Worm (Caenorhabditis elegans) whole organism, L3 larva: ENCODE results near the gene C03A3.2.

Experiments used
- ZK546.5 ChIP-seq: sonication (generic microtip); optimal IDR thresholded peaks from 2 replicates; lab custom pipeline; 2017; ENCODE audit warnings: missing biosample characterization, missing genetic modification characterization
- aly-2 ChIP-seq: fragments of 150-350 bp; optimal IDR thresholded peaks from 2 replicates; lab custom pipeline; 2014; ENCODE audit warnings: missing biosample characterization, missing genetic modification characterization
- ama-1 ChIP-seq: fragments of 150-350 bp; optimal IDR thresholded peaks from 2 replicates; lab custom pipeline; 2018
- ceh-28 ChIP-seq: fragments of 150-350 bp; optimal IDR thresholded peaks from 2 replicates; lab custom pipeline; 2014; ENCODE audit warnings: missing biosample characterization, missing genetic modification reagents, missing genetic modification characterization
- ceh-82 ChIP-seq: fragments of 150-350 bp; optimal IDR thresholded peaks from 2 replicates; lab custom pipeline; 2014; ENCODE audit warnings: missing biosample characterization, missing genetic modification characterization
- egl-27 ChIP-seq: sonication (generic microtip); optimal IDR thresholded peaks from 4 replicates; lab custom pipeline; 2017; ENCODE audit warnings: missing biosample characterization, missing genetic modification reagents, missing genetic modification characterization
- egl-5 ChIP-seq: fragments of 150-350 bp; optimal IDR thresholded peaks from 2 replicates; lab custom pipeline; 2017; ENCODE audit warnings: missing biosample characterization, missing genetic modification reagents, missing genetic modification characterization, inconsistent platforms
- elt-1 ChIP-seq: fragments of 150-350 bp; optimal IDR thresholded peaks from 2 replicates; lab custom pipeline; 2014; ENCODE audit warnings: missing biosample characterization, missing genetic modification characterization
- elt-2 ChIP-seq: sonication (generic microtip); optimal IDR thresholded peaks from 2 replicates; lab custom pipeline; 2016; ENCODE audit warnings: missing genetic modification reagents, mild to moderate bottlenecking, missing genetic modification characterization, missing compliant biosample characterization
- elt-3 ChIP-seq, 3 experiments: fragments of 150-350 bp in 1 of 3; sonication (generic microtip) in 2 of 3; optimal IDR thresholded peaks; 2 replicates in 2 of 3; 4 replicates in 1 of 3; lab custom pipeline; 2014 to 2017; ENCODE audit warnings: missing biosample characterization in 3 of 3, missing genetic modification characterization in 3 of 3
- fkh-10 ChIP-seq: sonication (generic microtip); optimal IDR thresholded peaks from 2 replicates; lab custom pipeline; 2017; ENCODE audit warnings: missing biosample characterization, missing genetic modification reagents, missing genetic modification characterization
- fos-1 ChIP-seq: fragments of 150-350 bp; optimal IDR thresholded peaks from 2 replicates; lab custom pipeline; 2014; ENCODE audit warnings: missing biosample characterization, missing genetic modification characterization
- hmg-11 ChIP-seq: sonication (generic microtip); optimal IDR thresholded peaks from 2 replicates; lab custom pipeline; 2016; ENCODE audit warnings: missing genetic modification characterization, missing compliant biosample characterization
- jun-1 ChIP-seq: fragments of 150-350 bp; optimal IDR thresholded peaks from 2 replicates; lab custom pipeline; 2014; ENCODE audit warnings: missing biosample characterization, missing genetic modification reagents, missing genetic modification characterization
- lin-15B ChIP-seq: fragments of 150-350 bp; optimal IDR thresholded peaks from 2 replicates; lab custom pipeline; 2014; ENCODE audit warnings: missing biosample characterization, missing genetic modification characterization
- lin-39 ChIP-seq: fragments of 150-350 bp; optimal IDR thresholded peaks from 2 replicates; lab custom pipeline; 2018; ENCODE audit warnings: missing biosample characterization, missing genetic modification reagents, missing genetic modification characterization
- lsy-12 ChIP-seq: sonication (generic microtip); optimal IDR thresholded peaks from 2 replicates; lab custom pipeline; 2016; ENCODE audit warnings: mild to moderate bottlenecking, missing genetic modification characterization, missing compliant biosample characterization
- mdl-1 ChIP-seq: fragments of 150-350 bp; optimal IDR thresholded peaks from 2 replicates; lab custom pipeline; 2014; ENCODE audit warnings: missing biosample characterization, missing genetic modification characterization
- nfya-1 ChIP-seq: sonication (generic microtip); optimal IDR thresholded peaks from 2 replicates; lab custom pipeline; 2017; ENCODE audit warnings: missing genetic modification characterization, mild to moderate bottlenecking, missing compliant biosample characterization, antibody characterized with exemption, moderate library complexity; ENCODE audit not compliant: insufficient read depth
- nhr-11 ChIP-seq: fragments of 150-350 bp; optimal IDR thresholded peaks from 2 replicates; lab custom pipeline; 2014; ENCODE audit warnings: missing biosample characterization, missing genetic modification characterization
- nhr-23 ChIP-seq: fragments of 150-350 bp; optimal IDR thresholded peaks from 2 replicates; lab custom pipeline; 2014; ENCODE audit warnings: missing biosample characterization, missing genetic modification reagents, missing genetic modification characterization
- nhr-25 ChIP-seq: sonication (generic microtip); optimal IDR thresholded peaks from 2 replicates; lab custom pipeline; 2017; ENCODE audit warnings: missing biosample characterization, missing genetic modification characterization
- nhr-28 ChIP-seq: fragments of 150-350 bp; optimal IDR thresholded peaks from 2 replicates; lab custom pipeline; 2014; ENCODE audit warnings: missing biosample characterization, missing genetic modification characterization
- nhr-43 ChIP-seq: sonication (generic microtip); optimal IDR thresholded peaks from 2 replicates; lab custom pipeline; 2016; ENCODE audit warnings: mild to moderate bottlenecking, missing genetic modification characterization, missing compliant biosample characterization; ENCODE audit not compliant: poor library complexity, severe bottlenecking
- nhr-76 ChIP-seq: fragments of 150-350 bp; sonication (generic microtip); optimal IDR thresholded peaks from 5 replicates; lab custom pipeline; 2014; ENCODE audit warnings: missing biosample characterization, missing genetic modification characterization
- pha-4 ChIP-seq: fragments of 150-350 bp; optimal IDR thresholded peaks from 2 replicates; lab custom pipeline; 2014; ENCODE audit warnings: missing biosample characterization, missing genetic modification reagents, missing genetic modification characterization
- pqm-1 ChIP-seq: fragments of 150-350 bp; optimal IDR thresholded peaks from 2 replicates; lab custom pipeline; 2017; ENCODE audit warnings: missing biosample characterization, missing genetic modification characterization, inconsistent platforms
- sea-2 ChIP-seq: fragments of 150-350 bp; sonication (generic microtip); optimal IDR thresholded peaks from 4 replicates; lab custom pipeline; 2014; ENCODE audit warnings: missing biosample characterization, missing genetic modification reagents, missing genetic modification characterization
- skn-1 ChIP-seq: fragments of 150-350 bp; optimal IDR thresholded peaks from 2 replicates; lab custom pipeline; 2014; ENCODE audit warnings: missing biosample characterization, missing genetic modification characterization
- snpc-4 ChIP-seq: fragments of 150-350 bp; optimal IDR thresholded peaks from 2 replicates; lab custom pipeline; 2014; ENCODE audit warnings: missing biosample characterization, missing genetic modification characterization
- tbx-2 ChIP-seq: sonication (generic microtip); optimal IDR thresholded peaks from 2 replicates; lab custom pipeline; 2016; ENCODE audit warnings: mild to moderate bottlenecking, missing genetic modification characterization, missing compliant biosample characterization
- ztf-11 ChIP-seq: fragments of 150-350 bp; optimal IDR thresholded peaks from 2 replicates; lab custom pipeline; 2014; ENCODE audit warnings: missing biosample characterization, missing genetic modification characterization

Gene C03A3.2

ce11 chrX:11287617-11288016 is 25.0 kb downstream of the C03A3.2 start, which contains the start of gene F38B2.4:
F38B2.4 (minus strand) TSS chrX:11287717.
- TF ChIP-seq nhr-23 (tag; lab: Kevin White, UChicago) = no peak
- no peak for TF ChIP-seq ama-1 (lab: Kevin White, UChicago)
- no peak for TF ChIP-seq elt-2
- TF ChIP-seq elt-3 (tag; optimal IDR thresholded peaks at IDR 0.05; lab: Kevin White, UChicago) = no peak
- no peak for TF ChIP-seq pha-4 (tag; lab: Kevin White, UChicago)
- no peak for TF ChIP-seq ceh-82 (tag; lab: Kevin White, UChicago)
- no peak for TF ChIP-seq fkh-10 (GFP tag; lab: Kevin White, UChicago)
- TF ChIP-seq, all 47 proteins: peak for 0

ce11 chrX:11289925-11290324 is 27.3 kb downstream of the C03A3.2 start:
- TF ChIP-seq elt-2 = peak; percentile 86
- no peak for TF ChIP-seq nhr-28 (tag; lab: Kevin White, UChicago)
- peak; percentile 6 for TF ChIP-seq jun-1
- peak; percentile 59 for TF ChIP-seq pqm-1
- TF ChIP-seq ZK546.5 (tag; lab: Kevin White, UChicago) = no peak

- TF ChIP-seq snpc-4 (tag; lab: Kevin White, UChicago) = no peak
These were observed 27.9 kb downstream of the C03A3.2 start for ce11 chrX:11290528-11290927.

- no peak for TF ChIP-seq hmg-11 (tag; lab: Kevin White, UChicago)
These were observed 34.2 kb downstream of the C03A3.2 start, which contains the start of gene inx-2 for ce11 chrX:11296683-11297365. inx-2 (minus strand) TSS chrX:11296733.

ce11 chrX:11299642-11300307 is 37.1 kb downstream of the C03A3.2 start, which contains the start of the genes snrp-40.1 and F08G12.3:
snrp-40.1 (minus strand) TSS chrX:11299784.
F08G12.3 (plus strand) TSS chrX:11300257.
- TF ChIP-seq nhr-25 (tag; lab: Kevin White, UChicago) (peak; percentile 89), pqm-1 (peak; percentile 71), elt-2 (peak; percentile 81), hmg-11 (tag; lab: Kevin White, UChicago) (peak; percentile 91), mdl-1 (tag; lab: Kevin White, UChicago) (peak; percentile 36), ztf-11 (no peak), lin-39 (tag; lab: Kevin White, UChicago) (peak; percentile 89), egl-5 (tag; lab: Kevin White, UChicago) (peak; percentile 72), aly-2 (tag; lab: Kevin White, UChicago) (no peak), nhr-23 (tag; lab: Kevin White, UChicago) (peak; percentile 68), fkh-10 (GFP tag; lab: Kevin White, UChicago) (peak; percentile 12), nhr-43 (tag; lab: Kevin White, UChicago) (peak; percentile 40), jun-1 (peak; percentile 72), lsy-12 (tag; lab: Kevin White, UChicago) (peak; percentile 34), pha-4 (tag; lab: Kevin White, UChicago) (peak; percentile 93), nfya-1 (tag; lab: Kevin White, UChicago) (peak; percentile 87), egl-27 (tag; lab: Kevin White, UChicago) (no peak), snpc-4 (tag; lab: Kevin White, UChicago) (peak; percentile 89), elt-1 (tag; lab: Kevin White, UChicago) (peak; percentile 36), sea-2 (GFP tag; lab: Kevin White, UChicago) (no peak), nhr-76 (tag; lab: Kevin White, UChicago) (no peak), nhr-11 (tag; lab: Kevin White, UChicago) (no peak), ceh-28 (peak; percentile 28), tbx-2 (peak; percentile 57), fos-1 (tag; lab: Kevin White, UChicago) (no peak), elt-3 (tag; optimal IDR thresholded peaks at IDR 0.05; lab: Kevin White, UChicago) (peak in 1 of 3 experiments; percentile 7), lin-15B (tag; lab: Kevin White, UChicago) (peak; percentile 77), skn-1 (peak; percentile 45)
